Worm (Caenorhabditis elegans): ENCODE results near the gene gpa-17.

Gene gpa-17

ce11 chrIII:2634577-2634976, 48.2 kb downstream of the gpa-17 start:
- TF ChIP-seq nhr-23 (tag; optimal IDR thresholded peaks at IDR 0.05) (peak; percentile 71), nhr-25 (tag; optimal IDR thresholded peaks at IDR 0.05) (peak; percentile 33), skn-1 (tag; optimal IDR thresholded peaks at IDR 0.05) (no peak)

ce11 chrIII:2636137-2636536, 49.8 kb downstream of the gpa-17 start, which contains the start of gene zmp-2:
zmp-2 (plus strand) TSS chrIII:2636383.
- TF ChIP-seq fkh-2 (tag; optimal IDR thresholded peaks at IDR 0.05), result no peak
- no peak for TF ChIP-seq ceh-9 (tag; optimal IDR thresholded peaks at IDR 0.05)
- no peak for TF ChIP-seq lsy-12 (tag; optimal IDR thresholded peaks at IDR 0.05)

All from whole organism, L3 larva.